Worm (Caenorhabditis elegans) whole organism, mixed stage, embryonic: ENCODE results near the gene F35D11.3.

Experiments used
- M03D4.4 ChIP-seq: sonication (generic microtip); optimal IDR thresholded peaks from 2 replicates; lab custom pipeline; 2017; ENCODE audit warnings: mild to moderate bottlenecking, missing genetic modification characterization, missing compliant biosample characterization
- bed-3 ChIP-seq: fragments of 200-800 bp; sonication (Bioruptor generic); optimal IDR thresholded peaks from 3 replicates; lab custom pipeline; 2018; ENCODE audit warnings: mild to moderate bottlenecking, missing genetic modification characterization, moderate library complexity, missing compliant biosample characterization
- ceh-39 ChIP-seq: fragments of 150-350 bp; optimal IDR thresholded peaks from 2 replicates; lab custom pipeline; 2014; ENCODE audit warnings: missing biosample characterization, missing genetic modification characterization
- ceh-43 ChIP-seq: fragments of 200-800 bp; sonication (Bioruptor generic); optimal IDR thresholded peaks from 2 replicates; lab custom pipeline; 2018; ENCODE audit warnings: mild to moderate bottlenecking, missing genetic modification characterization, moderate library complexity, missing compliant biosample characterization
- ceh-83 ChIP-seq: fragments of 200-800 bp; sonication (Bioruptor generic); optimal IDR thresholded peaks from 2 replicates; lab custom pipeline; 2018; ENCODE audit warnings: mild to moderate bottlenecking, missing genetic modification characterization, missing compliant biosample characterization
- cnd-1 ChIP-seq: fragments of 200-800 bp; sonication (Bioruptor generic); optimal IDR thresholded peaks from 2 replicates; lab custom pipeline; 2018; ENCODE audit warnings: mild to moderate bottlenecking, missing genetic modification characterization, missing compliant biosample characterization
- drap-1 ChIP-seq: fragments of 200-800 bp; sonication (Bioruptor generic); optimal IDR thresholded peaks from 3 replicates; lab custom pipeline; 2018; ENCODE audit warnings: mild to moderate bottlenecking, missing genetic modification characterization, missing compliant biosample characterization
- elt-1 ChIP-seq: sonication (generic microtip); optimal IDR thresholded peaks from 2 replicates; lab custom pipeline; 2017; ENCODE audit warnings: missing genetic modification characterization, mild to moderate bottlenecking, missing compliant biosample characterization, antibody characterized with exemption, moderate library complexity, borderline replicate concordance; ENCODE audit not compliant: insufficient read depth
- elt-3 ChIP-seq: fragments of 150-350 bp; optimal IDR thresholded peaks from 2 replicates; lab custom pipeline; 2014; ENCODE audit warnings: missing biosample characterization, missing genetic modification characterization
- flh-1 ChIP-seq: fragments of 200-800 bp; sonication (Bioruptor generic); optimal IDR thresholded peaks from 2 replicates; lab custom pipeline; 2018; ENCODE audit warnings: mild to moderate bottlenecking, missing genetic modification characterization, moderate library complexity, missing compliant biosample characterization
- ham-2 ChIP-seq: fragments of 200-800 bp; sonication (Bioruptor generic); optimal IDR thresholded peaks from 2 replicates; lab custom pipeline; 2018; ENCODE audit warnings: mild to moderate bottlenecking, missing genetic modification characterization, missing compliant biosample characterization
- hlh-1 ChIP-seq: fragments of 150-350 bp; optimal IDR thresholded peaks from 2 replicates; lab custom pipeline; 2014; ENCODE audit warnings: missing biosample characterization, missing genetic modification reagents, missing genetic modification characterization
- lin-13 ChIP-seq: fragments of 150-350 bp; optimal IDR thresholded peaks from 2 replicates; lab custom pipeline; 2014; ENCODE audit warnings: missing biosample characterization, missing genetic modification characterization
- lin-32 ChIP-seq: fragments of 200-800 bp; sonication (Bioruptor generic); optimal IDR thresholded peaks from 2 replicates; lab custom pipeline; 2018; ENCODE audit warnings: mild to moderate bottlenecking, missing genetic modification characterization, missing compliant biosample characterization
- lsy-2 ChIP-seq: fragments of 150-350 bp; optimal IDR thresholded peaks from 2 replicates; lab custom pipeline; 2014; ENCODE audit warnings: missing biosample characterization, missing genetic modification characterization
- mab-5 ChIP-seq: fragments of 150-350 bp; optimal IDR thresholded peaks from 2 replicates; lab custom pipeline; 2014; ENCODE audit warnings: missing biosample characterization, missing genetic modification characterization
- mep-1 ChIP-seq: fragments of 150-350 bp; optimal IDR thresholded peaks from 2 replicates; lab custom pipeline; 2017; ENCODE audit warnings: missing biosample characterization, missing genetic modification reagents, missing genetic modification characterization, inconsistent platforms
- mls-2 ChIP-seq: sonication (generic microtip); optimal IDR thresholded peaks from 2 replicates; lab custom pipeline; 2016; ENCODE audit warnings: mild to moderate bottlenecking, missing genetic modification characterization, moderate library complexity, missing compliant biosample characterization
- nhr-12 ChIP-seq: fragments of 150-350 bp; optimal IDR thresholded peaks from 2 replicates; lab custom pipeline; 2014; ENCODE audit warnings: missing biosample characterization, missing genetic modification characterization
- nhr-2 ChIP-seq: fragments of 150-350 bp; optimal IDR thresholded peaks from 2 replicates; lab custom pipeline; 2014; ENCODE audit warnings: missing biosample characterization, missing genetic modification characterization
- nhr-237 ChIP-seq: fragments of 150-350 bp; optimal IDR thresholded peaks from 2 replicates; lab custom pipeline; 2014; ENCODE audit warnings: missing biosample characterization, missing genetic modification characterization
- nhr-28 ChIP-seq: fragments of 150-350 bp; optimal IDR thresholded peaks from 2 replicates; lab custom pipeline; 2014; ENCODE audit warnings: missing biosample characterization, missing genetic modification characterization
- nhr-76 ChIP-seq: sonication (generic microtip); optimal IDR thresholded peaks from 2 replicates; lab custom pipeline; 2017; ENCODE audit warnings: missing biosample characterization, missing genetic modification characterization
- pha-4 ChIP-seq: fragments of 150-350 bp; optimal IDR thresholded peaks from 2 replicates; lab custom pipeline; 2018; ENCODE audit warnings: missing biosample characterization, missing genetic modification reagents, missing genetic modification characterization
- snpc-4 ChIP-seq: fragments of 150-350 bp; optimal IDR thresholded peaks from 2 replicates; lab custom pipeline; 2014; ENCODE audit warnings: missing biosample characterization, missing genetic modification characterization
- sptf-1 ChIP-seq: sonication (generic microtip); optimal IDR thresholded peaks from 2 replicates; lab custom pipeline; 2017; ENCODE audit warnings: mild to moderate bottlenecking, missing genetic modification characterization, moderate library complexity, missing compliant biosample characterization
- tbx-8 ChIP-seq: fragments of 200-800 bp; sonication (Bioruptor generic); optimal IDR thresholded peaks from 2 replicates; lab custom pipeline; 2018; ENCODE audit warnings: mild to moderate bottlenecking, missing genetic modification characterization, moderate library complexity, missing compliant biosample characterization
- unc-39 ChIP-seq: fragments of 150-350 bp; optimal IDR thresholded peaks from 2 replicates; lab custom pipeline; 2014; ENCODE audit warnings: missing biosample characterization, missing genetic modification characterization
- unc-62 ChIP-seq: fragments of 150-350 bp; optimal IDR thresholded peaks from 2 replicates; lab custom pipeline; 2014; ENCODE audit warnings: missing biosample characterization, missing genetic modification reagents, missing genetic modification characterization
- zip-8 ChIP-seq: fragments of 150-350 bp; optimal IDR thresholded peaks from 2 replicates; lab custom pipeline; 2014; ENCODE audit warnings: missing biosample characterization, missing genetic modification characterization
- ztf-11 ChIP-seq: fragments of 150-350 bp; optimal IDR thresholded peaks from 2 replicates; lab custom pipeline; 2014; ENCODE audit warnings: missing biosample characterization, missing genetic modification characterization

Gene F35D11.3

ce11 chrII:4585327-4585726 lies 22.8 kb upstream of the F35D11.3 start (continued):
- TF ChIP-seq nhr-76 (no peak), unc-39 (no peak), zip-8 (tag; lab: Kevin White, UChicago) (no peak)

- TF ChIP-seq cnd-1 (tag; lab: Kevin White, UChicago) (no peak), mls-2 (tag; lab: Kevin White, UChicago) (no peak), nhr-237 (tag; lab: Kevin White, UChicago) (no peak), nhr-12 (tag; lab: Kevin White, UChicago) (no peak), drap-1 (no peak), bed-3 (GFP tag; lab: Kevin White, UChicago) (no peak), nhr-28 (no peak), snpc-4 (no peak), nhr-2 (no peak)
These were observed 18.1 kb upstream of the F35D11.3 start for ce11 chrII:4590086-4590485.

- TF ChIP-seq drap-1 (no peak), lin-32 (GFP tag; lab: Kevin White, UChicago) (no peak), mls-2 (tag; lab: Kevin White, UChicago) (no peak), nhr-12 (tag; lab: Kevin White, UChicago) (no peak), nhr-2 (no peak), elt-1 (tag; lab: Kevin White, UChicago) (no peak), snpc-4 (no peak), bed-3 (GFP tag; lab: Kevin White, UChicago) (no peak), nhr-237 (tag; lab: Kevin White, UChicago) (no peak), tbx-8 (GFP tag; lab: Kevin White, UChicago) (no peak), unc-62 (GFP tag; lab: Kevin White, UChicago) (no peak)
These were observed 17.5 kb upstream of the F35D11.3 start for ce11 chrII:4590660-4591059.

- TF ChIP-seq lin-32 (GFP tag; lab: Kevin White, UChicago) (no peak), zip-8 (tag; lab: Kevin White, UChicago) (no peak), unc-62 (GFP tag; lab: Kevin White, UChicago) (no peak), sptf-1 (tag; lab: Kevin White, UChicago) (no peak), hlh-1 (no peak), snpc-4 (no peak), elt-3 (no peak), mab-5 (tag; lab: Kevin White, UChicago) (no peak), flh-1 (GFP tag; lab: Kevin White, UChicago) (no peak), ceh-43 (GFP tag; lab: Kevin White, UChicago) (no peak), nhr-12 (tag; lab: Kevin White, UChicago) (no peak), nhr-237 (tag; lab: Kevin White, UChicago) (no peak), lsy-2 (tag; lab: Kevin White, UChicago) (no peak), tbx-8 (GFP tag; lab: Kevin White, UChicago) (no peak)
These were observed 10.7 kb upstream of the F35D11.3 start for ce11 chrII:4597441-4597840.

- TF ChIP-seq unc-39 (no peak), nhr-28 (no peak), ztf-11 (tag; lab: Kevin White, UChicago) (no peak), tbx-8 (GFP tag; lab: Kevin White, UChicago) (no peak), mls-2 (tag; lab: Kevin White, UChicago) (no peak), ham-2 (GFP tag; lab: Kevin White, UChicago) (no peak), elt-1 (tag; lab: Kevin White, UChicago) (no peak), hlh-1 (no peak), M03D4.4 (tag; lab: Kevin White, UChicago) (no peak), nhr-76 (no peak), nhr-2 (no peak), lin-13 (no peak), ceh-83 (no peak), drap-1 (no peak), lsy-2 (tag; lab: Kevin White, UChicago) (no peak), flh-1 (GFP tag; lab: Kevin White, UChicago) (no peak)
These were observed 9.4 kb upstream of the F35D11.3 start for ce11 chrII:4598815-4599214.

- TF ChIP-seq bed-3 (GFP tag; lab: Kevin White, UChicago) (no peak), cnd-1 (tag; lab: Kevin White, UChicago) (no peak), hlh-1 (no peak), ceh-43 (GFP tag; lab: Kevin White, UChicago) (no peak), lsy-2 (tag; lab: Kevin White, UChicago) (no peak), ceh-83 (no peak), drap-1 (no peak), lin-13 (no peak), pha-4 (no peak), nhr-2 (no peak), mls-2 (tag; lab: Kevin White, UChicago) (no peak), snpc-4 (no peak), elt-1 (tag; lab: Kevin White, UChicago) (no peak), lin-32 (GFP tag; lab: Kevin White, UChicago) (no peak), flh-1 (GFP tag; lab: Kevin White, UChicago) (no peak), nhr-76 (no peak), unc-39 (no peak), nhr-12 (tag; lab: Kevin White, UChicago) (no peak), ceh-39 (no peak), mep-1 (no peak)
These were observed 8.3 kb upstream of the F35D11.3 start for ce11 chrII:4599838-4600237.
